Worm (Caenorhabditis elegans) whole organism, L2 larva: ENCODE data around the gene hcp-3.
A peak's percentile ranks its signal among the peaks of the same experiment; 100 is the strongest.

ENCODE experiments used
- C34F6.9 ChIP-seq: fragments of 150-350 bp; optimal IDR thresholded peaks from 2 replicates; lab custom pipeline; 2014; ENCODE audit warnings: missing biosample characterization, missing genetic modification characterization
- F13H6.1 ChIP-seq: sonication (generic microtip); optimal IDR thresholded peaks from 2 replicates; lab custom pipeline; 2016; ENCODE audit warnings: missing genetic modification characterization, missing compliant biosample characterization
- R02D3.7 ChIP-seq: fragments of 150-350 bp; optimal IDR thresholded peaks from 2 replicates; lab custom pipeline; 2014; ENCODE audit warnings: missing biosample characterization, missing genetic modification characterization
- Y55F3AM.14 ChIP-seq: fragments of 200-800 bp; sonication (Bioruptor generic); optimal IDR thresholded peaks from 2 replicates; lab custom pipeline; 2018; ENCODE audit warnings: mild to moderate bottlenecking, missing genetic modification characterization, missing compliant biosample characterization
- ZK546.5 ChIP-seq: sonication (generic microtip); optimal IDR thresholded peaks from 2 replicates; lab custom pipeline; 2017; ENCODE audit warnings: missing biosample characterization, missing genetic modification characterization
- alr-1 ChIP-seq: fragments of 150-350 bp; optimal IDR thresholded peaks from 2 replicates; lab custom pipeline; 2014; ENCODE audit warnings: missing biosample characterization, missing genetic modification characterization
- aly-2 ChIP-seq: fragments of 150-350 bp; optimal IDR thresholded peaks from 2 replicates; lab custom pipeline; 2014; ENCODE audit warnings: missing biosample characterization, missing genetic modification characterization
- ceh-16 ChIP-seq: fragments of 150-350 bp; optimal IDR thresholded peaks from 2 replicates; lab custom pipeline; 2014; ENCODE audit warnings: missing biosample characterization, missing genetic modification characterization
- crh-2 ChIP-seq: sonication (generic microtip); optimal IDR thresholded peaks from 2 replicates; lab custom pipeline; 2017; ENCODE audit warnings: missing biosample characterization, missing genetic modification characterization
- dmd-4 ChIP-seq: sonication (generic microtip); optimal IDR thresholded peaks from 2 replicates; lab custom pipeline; 2017; ENCODE audit warnings: missing biosample characterization, missing genetic modification characterization
- elt-3 ChIP-seq: sonication (generic microtip); optimal IDR thresholded peaks from 2 replicates; lab custom pipeline; 2017; ENCODE audit warnings: missing biosample characterization, missing genetic modification characterization
- fos-1 ChIP-seq: fragments of 150-350 bp; optimal IDR thresholded peaks from 2 replicates; lab custom pipeline; 2014; ENCODE audit warnings: missing biosample characterization, missing genetic modification characterization
- gmeb-1 ChIP-seq: fragments of 150-350 bp; optimal IDR thresholded peaks from 2 replicates; lab custom pipeline; 2014; ENCODE audit warnings: missing biosample characterization, missing genetic modification characterization
- lin-13 ChIP-seq: fragments of 150-350 bp; optimal IDR thresholded peaks from 2 replicates; lab custom pipeline; 2014; ENCODE audit warnings: missing biosample characterization, missing genetic modification reagents, missing genetic modification characterization
- lin-39 ChIP-seq: fragments of 150-350 bp; optimal IDR thresholded peaks from 2 replicates; lab custom pipeline; 2014; ENCODE audit warnings: missing biosample characterization, missing genetic modification reagents, missing genetic modification characterization
- lsy-2 ChIP-seq, 2 experiments: fragments of 150-350 bp in 1 of 2; sonication (generic microtip) in 1 of 2; optimal IDR thresholded peaks; 2 replicates each; lab custom pipeline; 2014 to 2017; ENCODE audit warnings: missing biosample characterization in 2 of 2, missing genetic modification characterization in 2 of 2
- mab-5 ChIP-seq: fragments of 150-350 bp; optimal IDR thresholded peaks from 2 replicates; lab custom pipeline; 2014; ENCODE audit warnings: missing biosample characterization, missing genetic modification characterization
- nhr-10 ChIP-seq: sonication (generic microtip); optimal IDR thresholded peaks from 2 replicates; lab custom pipeline; 2017; ENCODE audit warnings: missing biosample characterization, missing genetic modification characterization
- nhr-11 ChIP-seq: fragments of 150-350 bp; optimal IDR thresholded peaks from 2 replicates; lab custom pipeline; 2014; ENCODE audit warnings: missing biosample characterization, missing genetic modification characterization
- nhr-12 ChIP-seq: fragments of 150-350 bp; optimal IDR thresholded peaks from 2 replicates; lab custom pipeline; 2014; ENCODE audit warnings: missing biosample characterization, missing genetic modification characterization
- nhr-129 ChIP-seq: fragments of 150-350 bp; optimal IDR thresholded peaks from 2 replicates; lab custom pipeline; 2014; ENCODE audit warnings: missing biosample characterization, missing genetic modification characterization
- nhr-21 ChIP-seq: fragments of 150-350 bp; optimal IDR thresholded peaks from 2 replicates; lab custom pipeline; 2014; ENCODE audit warnings: missing biosample characterization, missing genetic modification characterization
- nhr-237 ChIP-seq: fragments of 150-350 bp; optimal IDR thresholded peaks from 2 replicates; lab custom pipeline; 2014; ENCODE audit warnings: missing biosample characterization, missing genetic modification characterization
- nhr-25 ChIP-seq: fragments of 150-350 bp; sonication (generic microtip); optimal IDR thresholded peaks from 3 replicates; lab custom pipeline; 2014; ENCODE audit warnings: missing biosample characterization, missing genetic modification characterization
- nhr-6 ChIP-seq: fragments of 150-350 bp; optimal IDR thresholded peaks from 2 replicates; lab custom pipeline; 2014; ENCODE audit warnings: missing biosample characterization, missing genetic modification characterization
- peb-1 ChIP-seq: fragments of 150-350 bp; optimal IDR thresholded peaks from 2 replicates; lab custom pipeline; 2014; ENCODE audit warnings: missing biosample characterization, missing genetic modification characterization
- sem-4 ChIP-seq: fragments of 150-350 bp; optimal IDR thresholded peaks from 2 replicates; lab custom pipeline; 2014; ENCODE audit warnings: missing biosample characterization, missing genetic modification reagents, missing genetic modification characterization
- skn-1 ChIP-seq: sonication (generic microtip); optimal IDR thresholded peaks from 2 replicates; lab custom pipeline; 2017; ENCODE audit warnings: missing biosample characterization, missing genetic modification characterization
- sma-3 ChIP-seq: sonication (generic microtip); optimal IDR thresholded peaks from 2 replicates; lab custom pipeline; 2016; ENCODE audit warnings: missing genetic modification reagents, missing genetic modification characterization, missing compliant biosample characterization
- sma-9 ChIP-seq, 2 experiments: fragments of 150-350 bp in 1 of 2; sonication (generic microtip) in 1 of 2; optimal IDR thresholded peaks; 2 replicates each; lab custom pipeline; 2014 to 2016; ENCODE audit warnings: missing genetic modification characterization in 2 of 2, mild to moderate bottlenecking in 1 of 2, missing biosample characterization in 1 of 2, missing compliant biosample characterization in 1 of 2, missing genetic modification reagents in 1 of 2, moderate library complexity in 1 of 2
- snpc-4 ChIP-seq: fragments of 150-350 bp; optimal IDR thresholded peaks from 2 replicates; lab custom pipeline; 2014; ENCODE audit warnings: missing biosample characterization, missing genetic modification characterization
- unc-39 ChIP-seq: fragments of 150-350 bp; optimal IDR thresholded peaks from 2 replicates; lab custom pipeline; 2014; ENCODE audit warnings: missing biosample characterization, missing genetic modification characterization
- unc-62 ChIP-seq: fragments of 150-350 bp; optimal IDR thresholded peaks from 2 replicates; lab custom pipeline; 2014; ENCODE audit warnings: missing biosample characterization, missing genetic modification reagents, missing genetic modification characterization
- zag-1 ChIP-seq: fragments of 150-350 bp; optimal IDR thresholded peaks from 2 replicates; lab custom pipeline; 2014; ENCODE audit warnings: missing biosample characterization, missing genetic modification characterization
- ztf-1 ChIP-seq: fragments of 200-800 bp; sonication (Bioruptor generic); conservative IDR thresholded peaks from 2 replicates; pipeline ENCODE4 v1.3.6; 2022; ENCODE audit warnings: missing genetic modification characterization, missing compliant biosample characterization
- ztf-11 ChIP-seq: sonication (generic microtip); optimal IDR thresholded peaks from 2 replicates; lab custom pipeline; 2017; ENCODE audit warnings: missing biosample characterization, missing genetic modification characterization

Gene hcp-3

ce11 chrIII:9615114-9615513 lies 1.2 kb downstream of the hcp-3 start:
- no peak for TF ChIP-seq nhr-11
- TF ChIP-seq nhr-10 = no peak
- TF ChIP-seq crh-2 (tag; lab: Kevin White, UChicago) = no peak
- TF ChIP-seq ztf-1 (GFP tag; lab: Robert Waterston, UW) = no peak
- no peak for TF ChIP-seq lsy-2 (tag; optimal IDR thresholded peaks at IDR 0.05; lab: Kevin White, UChicago)
- TF ChIP-seq sem-4 (tag; lab: Kevin White, UChicago) = no peak
- TF ChIP-seq, all 48 proteins: peak for 0

ce11 chrIII:9614211-9614610 lies 2.1 kb downstream of the hcp-3 start, which contains the start of the genes pri-1 and F58A4.6:
pri-1 (minus strand) TSS chrIII:9614281.
F58A4.6 (plus strand) TSS chrIII:9614482.
- TF ChIP-seq unc-62 (GFP tag; lab: Kevin White, UChicago) (no peak), ZK546.5 (no peak), C34F6.9 (peak; percentile 68), sma-9 (GFP tag; optimal IDR thresholded peaks at IDR 0.05; lab: Kevin White, UChicago) (no peak), sma-9 (tag; optimal IDR thresholded peaks at IDR 0.05; lab: Kevin White, UChicago) (no peak), gmeb-1 (tag; lab: Kevin White, UChicago) (peak; percentile 84), ztf-11 (tag; lab: Kevin White, UChicago) (no peak), sma-3 (no peak), skn-1 (no peak), nhr-6 (no peak), elt-3 (tag; lab: Kevin White, UChicago) (no peak), alr-1 (tag; lab: Kevin White, UChicago) (no peak), nhr-25 (tag; lab: Kevin White, UChicago) (no peak), nhr-21 (tag; lab: Kevin White, UChicago) (no peak), lin-13 (GFP tag; lab: Kevin White, UChicago) (no peak), dmd-4 (tag; lab: Kevin White, UChicago) (no peak)

- TF ChIP-seq ztf-1 (GFP tag; lab: Robert Waterston, UW) (no peak), sem-4 (tag; lab: Kevin White, UChicago) (no peak)
Measured at ce11 chrIII:9612097-9612496, 4.2 kb downstream of the hcp-3 start, which contains the start of gene bbs-4. bbs-4 (minus strand) TSS chrIII:9612197.

ce11 chrIII:9608650-9609049 lies 7.6 kb downstream of the hcp-3 start, which contains the start of gene clec-161:
clec-161 (minus strand) TSS chrIII:9608750.
- no peak for TF ChIP-seq nhr-129 (tag; lab: Kevin White, UChicago)
- TF ChIP-seq unc-39 = no peak
- no peak for TF ChIP-seq peb-1 (tag; lab: Kevin White, UChicago)

- TF ChIP-seq ZK546.5 (no peak), nhr-129 (tag; lab: Kevin White, UChicago) (no peak), skn-1 (no peak), sma-9 (GFP tag; optimal IDR thresholded peaks at IDR 0.05; lab: Kevin White, UChicago) (no peak), sma-9 (tag; optimal IDR thresholded peaks at IDR 0.05; lab: Kevin White, UChicago) (no peak), mab-5 (tag; lab: Kevin White, UChicago) (no peak), nhr-10 (no peak), zag-1 (tag; lab: Kevin White, UChicago) (no peak), F13H6.1 (tag; lab: Kevin White, UChicago) (no peak), R02D3.7 (no peak), fos-1 (tag; lab: Kevin White, UChicago) (no peak), ceh-16 (tag; lab: Kevin White, UChicago) (no peak), snpc-4 (tag; lab: Kevin White, UChicago) (no peak), nhr-12 (tag; lab: Kevin White, UChicago) (no peak), unc-39 (no peak), ztf-11 (tag; lab: Kevin White, UChicago) (no peak), aly-2 (tag; lab: Kevin White, UChicago) (no peak), nhr-237 (tag; lab: Kevin White, UChicago) (no peak), Y55F3AM.14 (GFP tag; lab: Kevin White, UChicago) (no peak), ztf-1 (GFP tag; lab: Robert Waterston, UW) (no peak), lin-39 (tag; lab: Kevin White, UChicago) (no peak)
Measured at ce11 chrIII:9600645-9601044, 15.6 kb downstream of the hcp-3 start, which contains the start of gene F58A4.2. F58A4.2 (minus strand) TSS chrIII:9600745.
